Fruit fly (Drosophila melanogaster): ENCODE results near the gene Ca-beta.

DNA sequence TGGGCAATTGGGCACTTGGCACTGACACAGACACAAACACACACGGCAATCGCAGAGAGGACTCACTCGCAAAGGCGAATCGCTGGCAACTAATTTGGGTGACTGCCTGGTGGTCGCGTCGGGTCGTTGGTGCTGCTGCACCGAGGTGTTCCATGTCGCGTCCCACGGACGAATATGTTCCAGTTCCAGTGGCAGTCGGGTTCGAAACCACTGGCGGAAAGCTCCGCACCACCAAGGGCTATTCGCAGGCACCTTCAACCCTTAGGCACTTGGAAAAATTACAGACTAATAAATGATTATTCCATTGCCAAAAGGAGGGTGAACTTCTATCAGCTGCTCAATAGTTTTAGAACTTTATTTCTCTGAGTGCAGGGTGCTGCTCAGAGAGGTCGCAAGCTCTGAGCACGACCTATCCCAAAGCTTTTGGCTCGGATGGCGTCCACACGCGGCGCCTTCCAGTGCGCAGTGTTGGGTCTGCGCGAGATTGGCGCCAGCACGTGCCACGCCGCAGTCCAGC is at the start of gene Ca-beta:
- TF ChIP-seq Myc (optimal IDR thresholded peaks at IDR 0.05) (no peak), Sin3A (optimal IDR thresholded peaks at IDR 0.05) (no peak)
